Worm (Caenorhabditis elegans): Measurements from ENCODE around the gene F52G3.8.

- TF ChIP-seq nhr-23 (tag; optimal IDR thresholded peaks at IDR 0.05) = no peak
- no peak for TF ChIP-seq nhr-76 (tag; optimal IDR thresholded peaks at IDR 0.05)
- no peak for TF ChIP-seq mdl-1 (tag; optimal IDR thresholded peaks at IDR 0.05)
These were observed 49.4 kb upstream of the F52G3.8 start for ce11 chrX:17002149-17002548.

Data from whole organism, L3 larva.